Worm (Caenorhabditis elegans) whole organism, late embryonic: Measurements from ENCODE around the gene T05C12.1.

Source experiments
- C08G9.2 ChIP-seq: sonication (generic microtip); optimal IDR thresholded peaks from 2 replicates; lab custom pipeline; 2016; ENCODE audit warnings: mild to moderate bottlenecking, missing genetic modification characterization, moderate library complexity, missing compliant biosample characterization
- F13H6.1 ChIP-seq: sonication (generic microtip); optimal IDR thresholded peaks from 2 replicates; lab custom pipeline; 2016; ENCODE audit warnings: missing genetic modification characterization, missing compliant biosample characterization
- K09A11.1 ChIP-seq: sonication (generic microtip); optimal IDR thresholded peaks from 2 replicates; lab custom pipeline; 2017; ENCODE audit warnings: antibody characterized with exemption, mild to moderate bottlenecking, missing genetic modification characterization, missing compliant biosample characterization; ENCODE audit not compliant: insufficient read depth
- ceh-14 ChIP-seq: sonication (generic microtip); optimal IDR thresholded peaks from 2 replicates; lab custom pipeline; 2016; ENCODE audit warnings: missing genotype, missing genetic modification characterization, missing compliant biosample characterization
- ceh-18 ChIP-seq: sonication (generic microtip); optimal IDR thresholded peaks from 2 replicates; lab custom pipeline; 2016; ENCODE audit warnings: missing genetic modification characterization, missing compliant biosample characterization
- ceh-34 ChIP-seq: sonication (generic microtip); optimal IDR thresholded peaks from 2 replicates; lab custom pipeline; 2016; ENCODE audit warnings: mild to moderate bottlenecking, missing genetic modification characterization, missing compliant biosample characterization
- ceh-48 ChIP-seq: sonication (generic microtip); optimal IDR thresholded peaks from 2 replicates; lab custom pipeline; 2016; ENCODE audit warnings: missing genetic modification characterization, inconsistent platforms, missing compliant biosample characterization
- ceh-6 ChIP-seq: fragments of 200-800 bp; sonication (Bioruptor generic); optimal IDR thresholded peaks from 2 replicates; lab custom pipeline; 2018; ENCODE audit warnings: mild to moderate bottlenecking, missing genetic modification characterization, missing compliant biosample characterization
- che-1 ChIP-seq: sonication (generic microtip); optimal IDR thresholded peaks from 2 replicates; lab custom pipeline; 2016; ENCODE audit warnings: mild to moderate bottlenecking, missing genetic modification characterization, missing compliant biosample characterization
- dve-1 ChIP-seq: sonication (generic microtip); optimal IDR thresholded peaks from 2 replicates; lab custom pipeline; 2017; ENCODE audit warnings: antibody characterized with exemption, mild to moderate bottlenecking, missing genetic modification characterization, missing compliant biosample characterization
- elt-4 ChIP-seq: sonication (generic microtip); optimal IDR thresholded peaks from 2 replicates; lab custom pipeline; 2016; ENCODE audit warnings: missing genetic modification characterization, missing compliant biosample characterization
- ets-4 ChIP-seq: sonication (generic microtip); optimal IDR thresholded peaks from 2 replicates; lab custom pipeline; 2016; ENCODE audit warnings: missing genetic modification characterization, missing compliant biosample characterization
- eyg-1 ChIP-seq: sonication (generic microtip); optimal IDR thresholded peaks from 2 replicates; lab custom pipeline; 2016; ENCODE audit warnings: missing genotype, missing genetic modification characterization, missing compliant biosample characterization
- fkh-6 ChIP-seq: sonication (generic microtip); optimal IDR thresholded peaks from 2 replicates; lab custom pipeline; 2016; ENCODE audit warnings: missing genetic modification characterization, missing compliant biosample characterization
- hlh-30 ChIP-seq: sonication (generic microtip); optimal IDR thresholded peaks from 2 replicates; lab custom pipeline; 2017; ENCODE audit warnings: antibody characterized with exemption, missing genetic modification characterization, missing compliant biosample characterization; ENCODE audit not compliant: insufficient read depth
- hlh-6 ChIP-seq: sonication (generic microtip); optimal IDR thresholded peaks from 2 replicates; lab custom pipeline; 2016; ENCODE audit warnings: missing genotype, missing genetic modification characterization, missing compliant biosample characterization
- hlh-8 ChIP-seq: sonication (generic microtip); optimal IDR thresholded peaks from 2 replicates; lab custom pipeline; 2016; ENCODE audit warnings: missing genotype, missing genetic modification characterization, missing compliant biosample characterization
- lim-6 ChIP-seq: sonication (generic microtip); optimal IDR thresholded peaks from 2 replicates; lab custom pipeline; 2016; ENCODE audit warnings: missing genetic modification characterization, missing compliant biosample characterization
- lin-11 ChIP-seq: fragments of 200-800 bp; sonication (Bioruptor generic); optimal IDR thresholded peaks from 2 replicates; lab custom pipeline; 2018; ENCODE audit warnings: mild to moderate bottlenecking, missing genetic modification characterization, missing compliant biosample characterization
- madf-2 ChIP-seq: sonication (generic microtip); optimal IDR thresholded peaks from 2 replicates; lab custom pipeline; 2017; ENCODE audit warnings: missing genetic modification characterization, missing compliant biosample characterization
- nfya-1 ChIP-seq: sonication (generic microtip); optimal IDR thresholded peaks from 2 replicates; lab custom pipeline; 2017; ENCODE audit warnings: missing genetic modification characterization, mild to moderate bottlenecking, missing compliant biosample characterization, antibody characterized with exemption, moderate library complexity
- nhr-11 ChIP-seq: fragments of 150-350 bp; optimal IDR thresholded peaks from 2 replicates; lab custom pipeline; 2014; ENCODE audit warnings: missing biosample characterization, missing genetic modification characterization
- pat-9 ChIP-seq: fragments of 200-800 bp; sonication (Bioruptor generic); optimal IDR thresholded peaks from 2 replicates; lab custom pipeline; 2018; ENCODE audit warnings: mild to moderate bottlenecking, missing genetic modification characterization, moderate library complexity, missing compliant biosample characterization
- pax-1 ChIP-seq: fragments of 150-350 bp; optimal IDR thresholded peaks from 2 replicates; lab custom pipeline; 2014; ENCODE audit warnings: missing biosample characterization, missing genetic modification characterization
- pha-2 ChIP-seq: sonication (generic microtip); optimal IDR thresholded peaks from 2 replicates; lab custom pipeline; 2017; ENCODE audit warnings: mild to moderate bottlenecking, missing genetic modification characterization, missing compliant biosample characterization
- pqm-1 ChIP-seq: sonication (generic microtip); optimal IDR thresholded peaks from 2 replicates; lab custom pipeline; 2016; ENCODE audit warnings: missing genetic modification characterization, missing compliant biosample characterization
- ref-2 ChIP-seq: sonication (generic microtip); optimal IDR thresholded peaks from 2 replicates; lab custom pipeline; 2016; ENCODE audit warnings: missing genetic modification characterization, missing compliant biosample characterization
- sox-4 ChIP-seq: sonication (generic microtip); optimal IDR thresholded peaks from 2 replicates; lab custom pipeline; 2017; ENCODE audit warnings: mild to moderate bottlenecking, missing genetic modification characterization, inconsistent platforms, missing compliant biosample characterization
- tbx-7 ChIP-seq: sonication (generic microtip); optimal IDR thresholded peaks from 2 replicates; lab custom pipeline; 2016; ENCODE audit warnings: missing genotype, missing genetic modification characterization, missing compliant biosample characterization
- ttx-3 ChIP-seq: sonication (generic microtip); optimal IDR thresholded peaks from 2 replicates; lab custom pipeline; 2016; ENCODE audit warnings: missing genetic modification reagents, missing genetic modification characterization, missing compliant biosample characterization
- unc-3 ChIP-seq, 2 experiments: fragments of 200-800 bp in 1 of 2; sonication (Bioruptor generic) in 1 of 2; sonication (generic microtip) in 1 of 2; conservative IDR thresholded peaks in 1 of 2; optimal IDR thresholded peaks in 1 of 2; 2 replicates each; pipeline versions ENCODE4 v1.3.6 to Lab custom; 2016 to 2022; ENCODE audit warnings: missing compliant biosample characterization in 2 of 2, missing genetic modification characterization in 2 of 2, missing genetic modification reagents in 1 of 2
- unc-42 ChIP-seq: sonication (generic microtip); optimal IDR thresholded peaks from 2 replicates; lab custom pipeline; 2016; ENCODE audit warnings: missing genotype, missing genetic modification characterization, missing compliant biosample characterization

Gene T05C12.1

ce11 chrII:8129495-8130010 lies 43.9 kb upstream of the T05C12.1 start, which contains the start of gene ulp-4:
Gene ulp-4 (plus strand): TSS chrII:8129960.
- TF ChIP-seq hlh-8 = no peak
- TF ChIP-seq pax-1 (tag; lab: Kevin White, UChicago) = no peak
- TF ChIP-seq dve-1 (tag; lab: Kevin White, UChicago) = no peak
- TF ChIP-seq, all 69 proteins: peak for 0

- peak; percentile 4 for TF ChIP-seq ref-2 (tag; lab: Kevin White, UChicago)
- no peak for TF ChIP-seq ceh-34 (tag; lab: Kevin White, UChicago)
- TF ChIP-seq lin-11 (tag; lab: Kevin White, UChicago) = no peak
Observed at ce11 chrII:8130792-8131191, 42.7 kb upstream of the T05C12.1 start.

ce11 chrII:8131413-8131966 lies 42.0 kb upstream of the T05C12.1 start:
- no peak for TF ChIP-seq tbx-7
- TF ChIP-seq eyg-1 (tag; lab: Kevin White, UChicago) = no peak
- TF ChIP-seq nfya-1 (tag; lab: Kevin White, UChicago) = peak; percentile 16
- TF ChIP-seq ceh-48 (tag; lab: Kevin White, UChicago) = no peak
- peak; percentile 8 for TF ChIP-seq unc-42 (tag; lab: Kevin White, UChicago)
- peak; percentile 3 for TF ChIP-seq fkh-6 (tag; lab: Kevin White, UChicago)
- no peak for TF ChIP-seq C08G9.2
- TF ChIP-seq elt-4 (tag; lab: Kevin White, UChicago) = peak; percentile 43
- peak; percentile 5 for TF ChIP-seq ceh-18 (tag; lab: Kevin White, UChicago)
- peak; percentile 35 for TF ChIP-seq ceh-6 (GFP tag; lab: Kevin White, UChicago)
- TF ChIP-seq, all 69 proteins: peak for 6

- TF ChIP-seq dve-1 (tag; lab: Kevin White, UChicago) (no peak), madf-2 (no peak), che-1 (no peak), hlh-6 (tag; lab: Kevin White, UChicago) (no peak), ttx-3 (no peak), unc-42 (tag; lab: Kevin White, UChicago) (no peak), lim-6 (tag; lab: Kevin White, UChicago) (no peak), pha-2 (tag; lab: Kevin White, UChicago) (no peak), ceh-6 (GFP tag; lab: Kevin White, UChicago) (no peak), nhr-11 (tag; lab: Kevin White, UChicago) (no peak), unc-3 (GFP tag; conservative IDR thresholded peaks at IDR 0.05; lab: Robert Waterston, UW) (no peak), unc-3 (tag; optimal IDR thresholded peaks at IDR 0.05; lab: Kevin White, UChicago) (no peak), ets-4 (tag; lab: Kevin White, UChicago) (no peak), sox-4 (no peak), ceh-14 (no peak), K09A11.1 (tag; lab: Kevin White, UChicago) (no peak), lin-11 (tag; lab: Kevin White, UChicago) (no peak)
Observed at ce11 chrII:8135953-8136352, 37.5 kb upstream of the T05C12.1 start.

ce11 chrII:8136818-8137217 lies 36.7 kb upstream of the T05C12.1 start, which contains the start of gene ctns-1:
Gene ctns-1 (minus strand): TSS chrII:8136918.
- TF ChIP-seq hlh-30 (tag; lab: Kevin White, UChicago) (no peak), ets-4 (tag; lab: Kevin White, UChicago) (no peak), F13H6.1 (no peak), pat-9 (no peak), pqm-1 (no peak), ceh-14 (no peak), pha-2 (tag; lab: Kevin White, UChicago) (no peak), tbx-7 (no peak)
